Worm (Caenorhabditis elegans): ENCODE measurements around the gene nhr-27.

- no peak for TF ChIP-seq nhr-11 (tag; optimal IDR thresholded peaks at IDR 0.05)
- TF ChIP-seq lin-39 (tag; optimal IDR thresholded peaks at IDR 0.05) = no peak
- TF ChIP-seq ztf-4 (tag; optimal IDR thresholded peaks at IDR 0.05) = no peak
These were observed 106.2 kb downstream of the nhr-27 start, which contains the start of gene nhr-214 for ce11 chrX:12701963-12702362.

Data from whole organism, L2 larva.